Worm (Caenorhabditis elegans) whole organism, mixed stage, embryonic: ENCODE data around the gene T14G8.6.

Source experiments
- ceh-39 ChIP-seq: fragments of 150-350 bp; optimal IDR thresholded peaks from 2 replicates; lab custom pipeline; 2014; ENCODE audit warnings: missing biosample characterization, missing genetic modification characterization
- ceh-43 ChIP-seq: fragments of 200-800 bp; sonication (Bioruptor generic); optimal IDR thresholded peaks from 2 replicates; lab custom pipeline; 2018; ENCODE audit warnings: mild to moderate bottlenecking, missing genetic modification characterization, moderate library complexity, missing compliant biosample characterization
- ces-1 ChIP-seq: fragments of 150-350 bp; optimal IDR thresholded peaks from 2 replicates; lab custom pipeline; 2014; ENCODE audit warnings: missing biosample characterization, missing genetic modification reagents, missing genetic modification characterization
- elt-3 ChIP-seq: fragments of 150-350 bp; optimal IDR thresholded peaks from 2 replicates; lab custom pipeline; 2014; ENCODE audit warnings: missing biosample characterization, missing genetic modification characterization
- lin-13 ChIP-seq: fragments of 150-350 bp; optimal IDR thresholded peaks from 2 replicates; lab custom pipeline; 2014; ENCODE audit warnings: missing biosample characterization, missing genetic modification characterization
- snpc-4 ChIP-seq: fragments of 150-350 bp; optimal IDR thresholded peaks from 2 replicates; lab custom pipeline; 2014; ENCODE audit warnings: missing biosample characterization, missing genetic modification characterization
- tbx-8 ChIP-seq: fragments of 200-800 bp; sonication (Bioruptor generic); optimal IDR thresholded peaks from 2 replicates; lab custom pipeline; 2018; ENCODE audit warnings: mild to moderate bottlenecking, missing genetic modification characterization, moderate library complexity, missing compliant biosample characterization

DNA sequence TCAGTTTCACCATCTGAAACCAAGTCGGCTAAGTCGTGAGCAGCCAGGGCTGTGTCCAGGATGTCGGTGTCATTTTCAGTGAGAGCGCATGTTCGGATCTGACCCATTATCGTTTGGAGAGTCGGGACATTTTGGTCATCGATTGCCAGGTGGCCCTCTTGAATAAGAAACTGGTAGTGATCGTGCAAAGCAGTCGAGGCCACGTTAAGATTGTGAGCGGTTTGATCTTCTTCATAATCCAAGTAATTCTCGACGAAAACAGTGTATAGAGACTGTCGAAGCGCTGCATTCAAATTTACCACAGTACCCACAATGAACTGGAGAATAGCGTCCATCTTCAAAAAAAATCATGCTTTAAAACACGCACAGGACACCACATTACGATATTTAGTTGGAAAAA lies at the start of gene T14G8.6:
- TF ChIP-seq ceh-39 (tag; lab: Kevin White, UChicago) (no peak), ceh-43 (GFP tag; lab: Kevin White, UChicago) (no peak), lin-13 (no peak), ces-1 (GFP tag; lab: Kevin White, UChicago) (no peak), tbx-8 (GFP tag; lab: Kevin White, UChicago) (no peak), snpc-4 (no peak), elt-3 (tag; lab: Kevin White, UChicago) (no peak)
